Fruit fly (Drosophila melanogaster): ENCODE data around the gene CG14273.

- TF ChIP-seq CG8478 (optimal IDR thresholded peaks at IDR 0.05) (no peak), CTCF (optimal IDR thresholded peaks at IDR 0.05) (no peak)
These were observed 8.8 kb downstream of the CG14273 start for dm6 chr2L:8351333-8351732.

Data from S2 (cell line).